Worm (Caenorhabditis elegans) whole organism, L1 larva: ENCODE data around the gene fipr-20.
"Not testable (repeated sequence)": the region's sequence is repeated elsewhere in the genome, so short reads cannot be mapped to it uniquely, and the experiment has no call there.

Source experiments
- C04F5.9 ChIP-seq: sonication (generic microtip); optimal IDR thresholded peaks from 2 replicates; lab custom pipeline; 2016; ENCODE audit warnings: missing genetic modification characterization, missing compliant biosample characterization
- F16B12.6 ChIP-seq: fragments of 150-350 bp; optimal IDR thresholded peaks from 2 replicates; lab custom pipeline; 2014; ENCODE audit warnings: missing biosample characterization, missing genetic modification characterization
- Y116A8C.19 ChIP-seq: sonication (generic microtip); optimal IDR thresholded peaks from 2 replicates; lab custom pipeline; 2016; ENCODE audit warnings: missing compliant biosample characterization, missing genetic modification characterization, borderline replicate concordance
- aha-1 ChIP-seq: fragments of 150-350 bp; optimal IDR thresholded peaks from 2 replicates; lab custom pipeline; 2014; ENCODE audit warnings: missing biosample characterization, missing genetic modification characterization
- alr-1 ChIP-seq: fragments of 200-800 bp; sonication (Bioruptor generic); optimal IDR thresholded peaks from 2 replicates; lab custom pipeline; 2018; ENCODE audit warnings: borderline replicate concordance, mild to moderate bottlenecking, missing genetic modification characterization, missing compliant biosample characterization
- aly-2 ChIP-seq: fragments of 150-350 bp; optimal IDR thresholded peaks from 2 replicates; lab custom pipeline; 2014; ENCODE audit warnings: missing biosample characterization, missing genetic modification characterization
- ama-1 ChIP-seq: fragments of 150-350 bp; optimal IDR thresholded peaks from 2 replicates; lab custom pipeline; 2014
- blmp-1 ChIP-seq: fragments of 150-350 bp; optimal IDR thresholded peaks from 2 replicates; lab custom pipeline; 2014; ENCODE audit warnings: missing biosample characterization, missing genetic modification characterization
- ceh-88 ChIP-seq: fragments of 200-800 bp; sonication (Bioruptor generic); IDR thresholded peaks from 2 replicates; pipeline ENCODE4 v1.3.6; 2022; ENCODE audit warnings: missing genetic modification characterization, missing compliant biosample characterization
- ces-1 ChIP-seq: fragments of 150-350 bp; optimal IDR thresholded peaks from 2 replicates; lab custom pipeline; 2014; ENCODE audit warnings: missing biosample characterization, missing genetic modification reagents, missing genetic modification characterization
- efl-3 ChIP-seq: fragments of 200-800 bp; sonication (Bioruptor generic); optimal IDR thresholded peaks from 2 replicates; lab custom pipeline; 2018; ENCODE audit warnings: mild to moderate bottlenecking, missing genetic modification characterization, missing compliant biosample characterization
- egl-13 ChIP-seq: sonication (generic microtip); optimal IDR thresholded peaks from 2 replicates; lab custom pipeline; 2016; ENCODE audit warnings: missing genotype, missing genetic modification reagents, missing genetic modification characterization, missing compliant biosample characterization
- egl-27 ChIP-seq, 2 experiments: fragments of 150-350 bp in 1 of 2; sonication (generic microtip); optimal IDR thresholded peaks; 3 replicates each; lab custom pipeline; 2017 to 2018; ENCODE audit warnings: missing biosample characterization in 2 of 2, missing genetic modification characterization in 2 of 2, missing genetic modification reagents in 2 of 2
- elt-2 ChIP-seq: sonication (generic microtip); optimal IDR thresholded peaks from 2 replicates; lab custom pipeline; 2016; ENCODE audit warnings: missing genetic modification characterization, mild to moderate bottlenecking, inconsistent platforms, missing compliant biosample characterization, missing genetic modification reagents
- elt-3 ChIP-seq, 6 experiments: fragments of 150-350 bp in 1 of 6; sonication (generic microtip); optimal IDR thresholded peaks; 2 replicates each; lab custom pipeline; 2017 to 2018; ENCODE audit warnings: missing biosample characterization in 6 of 6, missing genetic modification characterization in 6 of 6, inconsistent platforms in 1 of 6
- ets-5 ChIP-seq: fragments of 200-800 bp; sonication (Bioruptor generic); IDR thresholded peaks from 2 replicates; pipeline ENCODE4 v1.3.6; 2022; ENCODE audit warnings: missing genetic modification characterization, missing compliant biosample characterization
- fos-1 ChIP-seq: fragments of 150-350 bp; optimal IDR thresholded peaks from 2 replicates; lab custom pipeline; 2014; ENCODE audit warnings: missing biosample characterization, missing genetic modification characterization
- grh-1 ChIP-seq: fragments of 200-800 bp; sonication (Bioruptor generic); IDR thresholded peaks from 2 replicates; pipeline ENCODE4 v1.3.6; 2022; ENCODE audit warnings: missing genetic modification reagents, missing genetic modification characterization, missing compliant biosample characterization
- hpl-2 ChIP-seq: fragments of 150-350 bp; optimal IDR thresholded peaks from 2 replicates; lab custom pipeline; 2014; ENCODE audit warnings: missing biosample characterization, missing genetic modification reagents, missing genetic modification characterization
- irx-1 ChIP-seq: sonication (generic microtip); optimal IDR thresholded peaks from 2 replicates; lab custom pipeline; 2016; ENCODE audit warnings: missing genetic modification characterization, missing compliant biosample characterization
- isw-1 ChIP-seq: fragments of 200-800 bp; sonication (Bioruptor generic); IDR thresholded peaks from 2 replicates; pipeline ENCODE4 v1.3.6; 2022; ENCODE audit warnings: missing genetic modification characterization, missing compliant biosample characterization
- jun-1 ChIP-seq: fragments of 150-350 bp; optimal IDR thresholded peaks from 2 replicates; lab custom pipeline; 2014; ENCODE audit warnings: missing biosample characterization, missing genetic modification reagents, missing genetic modification characterization
- lin-13 ChIP-seq: fragments of 150-350 bp; optimal IDR thresholded peaks from 2 replicates; lab custom pipeline; 2014; ENCODE audit warnings: missing biosample characterization, missing genetic modification reagents, missing genetic modification characterization
- lin-14 ChIP-seq: fragments of 200-800 bp; sonication (Bioruptor generic); optimal IDR thresholded peaks from 2 replicates; lab custom pipeline; 2018; ENCODE audit warnings: mild to moderate bottlenecking, missing genetic modification characterization, moderate library complexity, missing compliant biosample characterization
- lin-35 ChIP-seq, 2 experiments: fragments of 150-350 bp; optimal IDR thresholded peaks; 2 replicates each; lab custom pipeline; 2014; ENCODE audit warnings: missing biosample characterization in 2 of 2, missing genetic modification characterization in 2 of 2, missing genetic modification reagents in 2 of 2
- lin-39 ChIP-seq: fragments of 150-350 bp; optimal IDR thresholded peaks from 2 replicates; lab custom pipeline; 2014; ENCODE audit warnings: missing biosample characterization, missing genetic modification reagents, missing genetic modification characterization
- lir-3 ChIP-seq: sonication (generic microtip); optimal IDR thresholded peaks from 2 replicates; lab custom pipeline; 2016; ENCODE audit warnings: mild to moderate bottlenecking, missing genetic modification characterization, moderate library complexity, missing compliant biosample characterization; ENCODE audit not compliant: poor library complexity
- lsy-2 ChIP-seq, 2 experiments: fragments of 150-350 bp; optimal IDR thresholded peaks; 2 replicates each; lab custom pipeline; 2014; ENCODE audit warnings: missing biosample characterization in 2 of 2, missing genetic modification characterization in 2 of 2
- mep-1 ChIP-seq: fragments of 150-350 bp; optimal IDR thresholded peaks from 2 replicates; lab custom pipeline; 2014; ENCODE audit warnings: missing biosample characterization, missing genetic modification characterization
- nhr-11 ChIP-seq: fragments of 150-350 bp; optimal IDR thresholded peaks from 2 replicates; lab custom pipeline; 2014; ENCODE audit warnings: missing biosample characterization, missing genetic modification characterization
- nhr-12 ChIP-seq: sonication (generic microtip); optimal IDR thresholded peaks from 2 replicates; lab custom pipeline; 2017; ENCODE audit warnings: missing biosample characterization, missing genetic modification characterization
- nhr-19 ChIP-seq: fragments of 200-800 bp; sonication (Bioruptor generic); conservative IDR thresholded peaks from 2 replicates; pipeline ENCODE4 v1.3.6; 2022; ENCODE audit warnings: missing genetic modification characterization, missing compliant biosample characterization
- nhr-20 ChIP-seq: sonication (generic microtip); optimal IDR thresholded peaks from 2 replicates; lab custom pipeline; 2016; ENCODE audit warnings: mild to moderate bottlenecking, missing genetic modification characterization, missing compliant biosample characterization
- nhr-237 ChIP-seq: fragments of 150-350 bp; optimal IDR thresholded peaks from 2 replicates; lab custom pipeline; 2014; ENCODE audit warnings: missing biosample characterization, missing genetic modification characterization
- nhr-90 ChIP-seq: sonication (generic microtip); optimal IDR thresholded peaks from 2 replicates; lab custom pipeline; 2016; ENCODE audit warnings: mild to moderate bottlenecking, missing genetic modification characterization, missing compliant biosample characterization; ENCODE audit not compliant: poor library complexity
- pag-3 ChIP-seq: sonication (generic microtip); optimal IDR thresholded peaks from 2 replicates; lab custom pipeline; 2017; ENCODE audit warnings: missing genetic modification characterization, mild to moderate bottlenecking, missing compliant biosample characterization, antibody characterized with exemption, borderline replicate concordance; ENCODE audit not compliant: insufficient read depth
- pax-3 ChIP-seq: fragments of 200-800 bp; sonication (Bioruptor generic); optimal IDR thresholded peaks from 2 replicates; lab custom pipeline; 2018; ENCODE audit warnings: mild to moderate bottlenecking, missing genetic modification characterization, moderate library complexity, missing compliant biosample characterization
- snu-23 ChIP-seq: sonication (generic microtip); optimal IDR thresholded peaks from 2 replicates; lab custom pipeline; 2016; ENCODE audit warnings: missing genetic modification characterization, missing compliant biosample characterization
- sptf-1 ChIP-seq: fragments of 150-350 bp; optimal IDR thresholded peaks from 2 replicates; lab custom pipeline; 2014; ENCODE audit warnings: missing biosample characterization, missing genetic modification characterization
- swsn-7 ChIP-seq: sonication (generic microtip); optimal IDR thresholded peaks from 2 replicates; lab custom pipeline; 2016; ENCODE audit warnings: missing genetic modification characterization, missing compliant biosample characterization
- tbx-2 ChIP-seq: sonication (generic microtip); optimal IDR thresholded peaks from 2 replicates; lab custom pipeline; 2016; ENCODE audit warnings: missing genetic modification characterization, missing compliant biosample characterization
- tlp-1 ChIP-seq: fragments of 150-350 bp; optimal IDR thresholded peaks from 2 replicates; lab custom pipeline; 2014; ENCODE audit warnings: missing biosample characterization, missing genetic modification characterization
- unc-30 ChIP-seq: sonication (generic microtip); optimal IDR thresholded peaks from 2 replicates; lab custom pipeline; 2017; ENCODE audit warnings: missing biosample characterization, missing genetic modification characterization
- unc-98 ChIP-seq: fragments of 200-800 bp; sonication (Bioruptor generic); IDR thresholded peaks from 2 replicates; pipeline ENCODE4 v1.3.6; 2022; ENCODE audit warnings: missing genetic modification characterization, missing compliant biosample characterization
- vab-15 ChIP-seq: sonication (generic microtip); optimal IDR thresholded peaks from 2 replicates; lab custom pipeline; 2017; ENCODE audit warnings: missing genotype, mild to moderate bottlenecking, missing genetic modification characterization, missing compliant biosample characterization
- xbp-1 ChIP-seq: sonication (generic microtip); optimal IDR thresholded peaks from 2 replicates; lab custom pipeline; 2016; ENCODE audit warnings: missing genetic modification characterization, missing compliant biosample characterization
- zip-4 ChIP-seq: fragments of 200-800 bp; sonication (Bioruptor generic); optimal IDR thresholded peaks from 2 replicates; lab custom pipeline; 2018; ENCODE audit warnings: mild to moderate bottlenecking, missing genetic modification characterization, moderate library complexity, missing compliant biosample characterization
- ztf-4 ChIP-seq: fragments of 150-350 bp; optimal IDR thresholded peaks from 2 replicates; lab custom pipeline; 2014; ENCODE audit warnings: missing biosample characterization, missing genetic modification characterization

The fipr-20 gene

ce11 chrIII:7478932-7479331 is 16.7 kb upstream of the fipr-20 start:
- peak in 1 of 2 experiments; percentile 4 for TF ChIP-seq lin-35 (GFP tag; optimal IDR thresholded peaks at IDR 0.05; lab: Kevin White, UChicago)
- no peak for TF ChIP-seq nhr-12
- no peak for TF ChIP-seq unc-30 (tag; lab: Kevin White, UChicago)
- no peak for TF ChIP-seq elt-3 (tag; optimal IDR thresholded peaks at IDR 0.05; lab: Kevin White, UChicago)
- TF ChIP-seq grh-1 (GFP tag; lab: Robert Waterston, UW): no peak
- TF ChIP-seq Y116A8C.19 (tag; lab: Kevin White, UChicago): no peak
- TF ChIP-seq aha-1: no peak
- TF ChIP-seq vab-15 (tag; lab: Kevin White, UChicago): no peak
- no peak for TF ChIP-seq isw-1 (GFP tag; lab: Robert Waterston, UW)
- peak; percentile 39 for TF ChIP-seq blmp-1 (tag; lab: Kevin White, UChicago)
- TF ChIP-seq tlp-1 (tag; lab: Kevin White, UChicago): peak; percentile 53
- peak; percentile 5 for TF ChIP-seq lin-14 (GFP tag; lab: Kevin White, UChicago)
- TF ChIP-seq elt-2 (tag; lab: Kevin White, UChicago): peak; percentile 89
- no peak for TF ChIP-seq nhr-20 (tag; lab: Kevin White, UChicago)

- TF ChIP-seq jun-1 (tag; lab: Kevin White, UChicago); ces-1 (GFP tag; lab: Kevin White, UChicago); tlp-1 (tag; lab: Kevin White, UChicago): not testable (repeated sequence)
These were observed 6.8 kb upstream of the fipr-20 start, which contains the start of gene H14A12.5 for ce11 chrIII:7468980-7469379. Gene H14A12.5, minus strand, starts transcription at chrIII:7469080.

- TF ChIP-seq egl-27 (tag; optimal IDR thresholded peaks at IDR 0.05; lab: Kevin White, UChicago) (no peak), efl-3 (GFP tag; lab: Kevin White, UChicago) (no peak), nhr-237 (no peak), lin-14 (GFP tag; lab: Kevin White, UChicago) (peak; percentile 84), lin-13 (GFP tag; lab: Kevin White, UChicago) (peak; percentile 9), nhr-90 (tag; lab: Kevin White, UChicago) (peak; percentile 47), elt-2 (tag; lab: Kevin White, UChicago) (peak; percentile 10), ceh-88 (no peak), aha-1 (no peak), zip-4 (GFP tag; lab: Kevin White, UChicago) (no peak), vab-15 (tag; lab: Kevin White, UChicago) (no peak), pag-3 (tag; lab: Kevin White, UChicago) (no peak), sptf-1 (tag; lab: Kevin White, UChicago) (no peak), tbx-2 (tag; lab: Kevin White, UChicago) (peak; percentile 32), swsn-7 (tag; lab: Kevin White, UChicago) (peak; percentile 7), snu-23 (GFP tag; lab: Kevin White, UChicago) (peak; percentile 65), alr-1 (no peak), fos-1 (tag; lab: Kevin White, UChicago) (peak; percentile 7), aly-2 (tag; lab: Kevin White, UChicago) (no peak), lir-3 (tag; lab: Kevin White, UChicago) (no peak), nhr-12 (no peak), ztf-4 (tag; lab: Kevin White, UChicago) (no peak), C04F5.9 (tag; lab: Kevin White, UChicago) (no peak), mep-1 (tag; lab: Kevin White, UChicago) (peak; percentile 62), nhr-19 (GFP tag; lab: Robert Waterston, UW) (peak; percentile 37), F16B12.6 (tag; lab: Kevin White, UChicago) (peak; percentile 14), egl-13 (tag; lab: Kevin White, UChicago) (no peak), lin-39 (tag; lab: Kevin White, UChicago) (peak; percentile 8), tlp-1 (tag; lab: Kevin White, UChicago) (no peak), lsy-2 (tag; optimal IDR thresholded peaks at IDR 0.05; lab: Kevin White, UChicago) (peak; percentile 36 to 67), irx-1 (tag; lab: Kevin White, UChicago) (no peak), xbp-1 (tag; lab: Kevin White, UChicago) (peak; percentile 42), unc-98 (GFP tag; lab: Robert Waterston, UW) (no peak), ama-1 (peak; percentile 41), pax-3 (tag; lab: Kevin White, UChicago) (no peak), hpl-2 (no peak), ets-5 (GFP tag; lab: Robert Waterston, UW) (no peak), nhr-11 (tag; lab: Kevin White, UChicago) (no peak)
These were observed 3.2 kb upstream of the fipr-20 start, which contains the start of gene fum-1 for ce11 chrIII:7465347-7465746. Gene fum-1, plus strand, starts transcription at chrIII:7465605.
